Fruit fly (Drosophila melanogaster) whole organism, pupa: ENCODE measurements around the gene trn.

Experiments
- CG10348 ChIP-seq: fragments of 200-800 bp; sonication (Bioruptor generic); IDR thresholded peaks from 2 replicates; pipeline ENCODE4 v1.3.6; 2022; ENCODE audit warnings: missing biosample characterization, missing genetic modification characterization
- CG12605 ChIP-seq: fragments of 200-800 bp; sonication (Bioruptor generic); IDR thresholded peaks from 2 replicates; pipeline ENCODE4 v1.3.6; 2022; ENCODE audit warnings: missing biosample characterization, missing genetic modification characterization
- CG13204 ChIP-seq: fragments of 200-800 bp; sonication (Bioruptor generic); optimal IDR thresholded peaks from 2 replicates; lab custom pipeline; 2018; ENCODE audit warnings: missing biosample characterization, mild to moderate bottlenecking, missing genetic modification characterization, moderate library complexity
- CG14655 ChIP-seq: fragments of 200-800 bp; sonication (Bioruptor generic); optimal IDR thresholded peaks from 3 replicates; lab custom pipeline; 2017; ENCODE audit warnings: mild to moderate bottlenecking, missing biosample characterization, missing genetic modification reagents, missing genetic modification characterization
- CG15710 ChIP-seq: fragments of 200-800 bp; sonication (Bioruptor generic); optimal IDR thresholded peaks from 2 replicates; lab custom pipeline; 2018; ENCODE audit warnings: missing biosample characterization, mild to moderate bottlenecking, missing genetic modification characterization, moderate library complexity
- CG17806 ChIP-seq: fragments of 200-800 bp; sonication (Bioruptor generic); optimal IDR thresholded peaks from 2 replicates; lab custom pipeline; 2018; ENCODE audit warnings: missing biosample characterization, mild to moderate bottlenecking, missing genetic modification characterization, moderate library complexity
- CG32121 ChIP-seq: fragments of 200-800 bp; sonication (Bioruptor generic); IDR thresholded peaks from 2 replicates; pipeline ENCODE4 v1.3.6; 2022; ENCODE audit warnings: missing biosample characterization, missing genetic modification characterization
- CG34367 ChIP-seq: fragments of 200-800 bp; sonication (Bioruptor generic); optimal IDR thresholded peaks from 2 replicates; lab custom pipeline; 2018; ENCODE audit warnings: missing biosample characterization, mild to moderate bottlenecking, missing genetic modification characterization
- CG4496 ChIP-seq: fragments of 200-800 bp; sonication (Bioruptor generic); IDR thresholded peaks from 3 replicates; pipeline ENCODE4 v1.3.6; 2022; ENCODE audit warnings: missing biosample characterization, missing genetic modification characterization
- CG8159 ChIP-seq: fragments of 200-800 bp; sonication (Bioruptor generic); optimal IDR thresholded peaks from 3 replicates; lab custom pipeline; 2018; ENCODE audit warnings: missing biosample characterization, mild to moderate bottlenecking, missing genetic modification characterization, moderate library complexity
- CG8301 ChIP-seq: fragments of 200-800 bp; sonication (Bioruptor generic); optimal IDR thresholded peaks from 2 replicates; lab custom pipeline; 2018; ENCODE audit warnings: missing biosample characterization, mild to moderate bottlenecking, missing genetic modification characterization
- CG9948 ChIP-seq: fragments of 200-800 bp; sonication (Bioruptor generic); optimal IDR thresholded peaks from 2 replicates; lab custom pipeline; 2018; ENCODE audit warnings: missing biosample characterization, mild to moderate bottlenecking, missing genetic modification characterization, moderate library complexity
- D1 ChIP-seq: fragments of 200-800 bp; sonication (Bioruptor generic); optimal IDR thresholded peaks from 2 replicates; lab custom pipeline; 2018; ENCODE audit warnings: missing biosample characterization, mild to moderate bottlenecking, missing genetic modification characterization, moderate library complexity
- EcR ChIP-seq: fragments of 200-800 bp; sonication (Bioruptor generic); optimal IDR thresholded peaks from 3 replicates; lab custom pipeline; 2019; ENCODE audit warnings: missing biosample characterization, missing genetic modification characterization, mild to moderate bottlenecking, moderate library complexity, missing genetic modification reagents
- Ets98B ChIP-seq: fragments of 200-800 bp; sonication (Bioruptor generic); IDR thresholded peaks from 2 replicates; pipeline ENCODE4 v1.3.6; 2022; ENCODE audit warnings: missing biosample characterization, missing genetic modification characterization
- Pif1A ChIP-seq: fragments of 200-800 bp; sonication (Bioruptor generic); optimal IDR thresholded peaks from 3 replicates; lab custom pipeline; 2016; ENCODE audit warnings: missing biosample characterization, missing genetic modification characterization
- Pif1B ChIP-seq: fragments of 200-800 bp; sonication (Bioruptor generic); optimal IDR thresholded peaks from 3 replicates; lab custom pipeline; 2016; ENCODE audit warnings: missing biosample characterization, missing genetic modification characterization
- Snoo ChIP-seq: fragments of 200-800 bp; sonication (Bioruptor generic); optimal IDR thresholded peaks from 3 replicates; lab custom pipeline; 2017; ENCODE audit warnings: missing biosample characterization, mild to moderate bottlenecking, missing genetic modification characterization, inconsistent platforms
- fd96Ca ChIP-seq: fragments of 200-800 bp; sonication (Bioruptor generic); IDR thresholded peaks from 3 replicates; pipeline ENCODE4 v1.3.6; 2022; ENCODE audit warnings: missing biosample characterization, missing genetic modification characterization
- gl ChIP-seq: fragments of 200-800 bp; sonication (Bioruptor generic); optimal IDR thresholded peaks from 2 replicates; lab custom pipeline; 2018; ENCODE audit warnings: missing biosample characterization, mild to moderate bottlenecking, missing genetic modification characterization
- rn ChIP-seq: fragments of 200-800 bp; sonication (Bioruptor generic); IDR thresholded peaks from 2 replicates; pipeline ENCODE4 v1.3.6; 2022; ENCODE audit warnings: missing biosample characterization, missing genetic modification characterization

Gene trn

dm6 chr3L:13074084-13074624 lies 39.9 kb upstream of the trn start:
- no peak for TF ChIP-seq Snoo (tag; lab: Kevin White, UChicago)
- no peak for TF ChIP-seq CG12605 (GFP tag; lab: Robert Waterston, UW)
- no peak for TF ChIP-seq CG4496 (GFP tag; lab: Robert Waterston, UW)
- no peak for TF ChIP-seq Ets98B
- no peak for TF ChIP-seq CG17806 (tag; lab: Kevin White, UChicago)
- TF ChIP-seq EcR, result no peak
- TF ChIP-seq CG15710, result no peak
- no peak for TF ChIP-seq CG14655 (GFP tag; lab: Kevin White, UChicago)
- TF ChIP-seq CG13204 (GFP tag; lab: Kevin White, UChicago), result no peak
- no peak for TF ChIP-seq CG8301 (tag; lab: Kevin White, UChicago)
- no peak for TF ChIP-seq D1 (tag; lab: Kevin White, UChicago)
- no peak for TF ChIP-seq Pif1B
- no peak for TF ChIP-seq rn
- no peak for TF ChIP-seq Pif1A
- TF ChIP-seq CG9948 (tag; lab: Kevin White, UChicago), result no peak
- no peak for TF ChIP-seq gl (tag; lab: Kevin White, UChicago)
- no peak for TF ChIP-seq CG10348
- TF ChIP-seq fd96Ca (GFP tag; lab: Robert Waterston, UW), result no peak

- TF ChIP-seq CG34367 (tag; lab: Kevin White, UChicago), result no peak
- TF ChIP-seq CG8159 (tag; lab: Kevin White, UChicago), result no peak
- no peak for TF ChIP-seq Pif1A
- no peak for TF ChIP-seq CG14655 (GFP tag; lab: Kevin White, UChicago)
- TF ChIP-seq CG32121 (GFP tag; lab: Robert Waterston, UW), result no peak
- TF ChIP-seq CG13204 (GFP tag; lab: Kevin White, UChicago), result no peak
- no peak for TF ChIP-seq Snoo (tag; lab: Kevin White, UChicago)
- no peak for TF ChIP-seq CG10348
These were observed 36.7 kb upstream of the trn start for dm6 chr3L:13077326-13077725.

dm6 chr3L:13080418-13080817 lies 33.7 kb upstream of the trn start:
- TF ChIP-seq CG12605 (GFP tag; lab: Robert Waterston, UW), result no peak
- TF ChIP-seq CG14655 (GFP tag; lab: Kevin White, UChicago), result no peak
- no peak for TF ChIP-seq fd96Ca (GFP tag; lab: Robert Waterston, UW)
- TF ChIP-seq CG8159 (tag; lab: Kevin White, UChicago), result no peak
- no peak for TF ChIP-seq D1 (tag; lab: Kevin White, UChicago)
- no peak for TF ChIP-seq CG15710
- no peak for TF ChIP-seq Pif1A
- TF ChIP-seq CG10348, result no peak
- no peak for TF ChIP-seq Ets98B
- TF ChIP-seq Pif1B, result no peak
- TF ChIP-seq CG13204 (GFP tag; lab: Kevin White, UChicago), result no peak
- TF ChIP-seq gl (tag; lab: Kevin White, UChicago), result no peak
- TF ChIP-seq CG9948 (tag; lab: Kevin White, UChicago), result no peak
- TF ChIP-seq CG8301 (tag; lab: Kevin White, UChicago), result no peak
- no peak for TF ChIP-seq CG32121 (GFP tag; lab: Robert Waterston, UW)
- TF ChIP-seq, all 21 proteins: peak for 0

- no peak for TF ChIP-seq fd96Ca (GFP tag; lab: Robert Waterston, UW)
- no peak for TF ChIP-seq CG14655 (GFP tag; lab: Kevin White, UChicago)
- TF ChIP-seq CG13204 (GFP tag; lab: Kevin White, UChicago), result no peak
- no peak for TF ChIP-seq rn
- no peak for TF ChIP-seq Pif1B
- no peak for TF ChIP-seq EcR
- TF ChIP-seq CG8301 (tag; lab: Kevin White, UChicago), result no peak
- TF ChIP-seq gl (tag; lab: Kevin White, UChicago), result no peak
These were observed 32.7 kb upstream of the trn start for dm6 chr3L:13081284-13081937.

dm6 chr3L:13083432-13083831 lies 30.6 kb upstream of the trn start:
- TF ChIP-seq rn (no peak), Pif1A (no peak), CG32121 (GFP tag; lab: Robert Waterston, UW) (no peak), CG10348 (no peak), EcR (no peak)

dm6 chr3L:13084477-13084876 lies 29.6 kb upstream of the trn start:
- no peak for TF ChIP-seq CG9948 (tag; lab: Kevin White, UChicago)
- no peak for TF ChIP-seq D1 (tag; lab: Kevin White, UChicago)
- TF ChIP-seq Ets98B, result no peak
- TF ChIP-seq gl (tag; lab: Kevin White, UChicago), result no peak
- TF ChIP-seq Pif1B, result no peak
- TF ChIP-seq CG17806 (tag; lab: Kevin White, UChicago), result no peak
- TF ChIP-seq CG15710, result no peak
- no peak for TF ChIP-seq CG4496 (GFP tag; lab: Robert Waterston, UW)
- TF ChIP-seq rn, result no peak

dm6 chr3L:13087189-13087588 lies 26.9 kb upstream of the trn start, which contains the start of gene CG17300:
CG17300 (minus strand) TSS chr3L:13087289.
- TF ChIP-seq Pif1B (no peak), gl (tag; lab: Kevin White, UChicago) (no peak), CG32121 (GFP tag; lab: Robert Waterston, UW) (no peak), CG9948 (tag; lab: Kevin White, UChicago) (no peak), CG14655 (GFP tag; lab: Kevin White, UChicago) (no peak), CG10348 (no peak)
